Worm (Caenorhabditis elegans) whole organism, late embryonic: ENCODE results near the gene K10B4.3.

Experiments
- F13H6.1 ChIP-seq: sonication (generic microtip); optimal IDR thresholded peaks from 2 replicates; lab custom pipeline; 2016; ENCODE audit warnings: missing genetic modification characterization, missing compliant biosample characterization
- K02D7.2 ChIP-seq: sonication (generic microtip); optimal IDR thresholded peaks from 2 replicates; lab custom pipeline; 2017; ENCODE audit warnings: mild to moderate bottlenecking, missing genetic modification characterization, missing compliant biosample characterization
- K09A11.1 ChIP-seq: sonication (generic microtip); optimal IDR thresholded peaks from 2 replicates; lab custom pipeline; 2017; ENCODE audit warnings: antibody characterized with exemption, mild to moderate bottlenecking, missing genetic modification characterization, missing compliant biosample characterization; ENCODE audit not compliant: insufficient read depth
- ahr-1 ChIP-seq: sonication (generic microtip); optimal IDR thresholded peaks from 2 replicates; lab custom pipeline; 2016; ENCODE audit warnings: missing genetic modification characterization, missing compliant biosample characterization
- ceh-18 ChIP-seq: sonication (generic microtip); optimal IDR thresholded peaks from 2 replicates; lab custom pipeline; 2016; ENCODE audit warnings: missing genetic modification characterization, missing compliant biosample characterization
- ceh-22 ChIP-seq: sonication (generic microtip); optimal IDR thresholded peaks from 2 replicates; lab custom pipeline; 2017; ENCODE audit warnings: missing biosample characterization, missing genetic modification characterization
- ceh-34 ChIP-seq: sonication (generic microtip); optimal IDR thresholded peaks from 2 replicates; lab custom pipeline; 2016; ENCODE audit warnings: mild to moderate bottlenecking, missing genetic modification characterization, missing compliant biosample characterization
- ceh-45 ChIP-seq: fragments of 200-800 bp; sonication (Bioruptor generic); IDR thresholded peaks from 2 replicates; pipeline ENCODE4 v1.3.6; 2022; ENCODE audit warnings: missing genetic modification reagents, missing genetic modification characterization, missing compliant biosample characterization
- ceh-48 ChIP-seq: sonication (generic microtip); optimal IDR thresholded peaks from 2 replicates; lab custom pipeline; 2016; ENCODE audit warnings: missing genetic modification characterization, inconsistent platforms, missing compliant biosample characterization
- ceh-6 ChIP-seq: fragments of 200-800 bp; sonication (Bioruptor generic); optimal IDR thresholded peaks from 2 replicates; lab custom pipeline; 2018; ENCODE audit warnings: mild to moderate bottlenecking, missing genetic modification characterization, missing compliant biosample characterization
- ceh-9 ChIP-seq: sonication (generic microtip); optimal IDR thresholded peaks from 2 replicates; lab custom pipeline; 2016; ENCODE audit warnings: mild to moderate bottlenecking, missing genetic modification characterization, inconsistent platforms, missing compliant biosample characterization
- dmd-4 ChIP-seq: sonication (generic microtip); optimal IDR thresholded peaks from 2 replicates; lab custom pipeline; 2016; ENCODE audit warnings: borderline replicate concordance, missing genetic modification characterization, missing compliant biosample characterization
- ets-4 ChIP-seq: sonication (generic microtip); optimal IDR thresholded peaks from 2 replicates; lab custom pipeline; 2016; ENCODE audit warnings: missing genetic modification characterization, missing compliant biosample characterization
- fkh-6 ChIP-seq: sonication (generic microtip); optimal IDR thresholded peaks from 2 replicates; lab custom pipeline; 2016; ENCODE audit warnings: missing genetic modification characterization, missing compliant biosample characterization
- hlh-13 ChIP-seq: fragments of 200-800 bp; sonication (Bioruptor generic); optimal IDR thresholded peaks from 2 replicates; lab custom pipeline; 2018; ENCODE audit warnings: mild to moderate bottlenecking, missing genetic modification characterization, missing compliant biosample characterization
- hlh-15 ChIP-seq: sonication (generic microtip); optimal IDR thresholded peaks from 2 replicates; lab custom pipeline; 2016; ENCODE audit warnings: missing genetic modification characterization, missing compliant biosample characterization
- hlh-8 ChIP-seq: sonication (generic microtip); optimal IDR thresholded peaks from 2 replicates; lab custom pipeline; 2016; ENCODE audit warnings: missing genotype, missing genetic modification characterization, missing compliant biosample characterization
- lim-6 ChIP-seq: sonication (generic microtip); optimal IDR thresholded peaks from 2 replicates; lab custom pipeline; 2016; ENCODE audit warnings: missing genetic modification characterization, missing compliant biosample characterization
- lin-11 ChIP-seq: fragments of 200-800 bp; sonication (Bioruptor generic); optimal IDR thresholded peaks from 2 replicates; lab custom pipeline; 2018; ENCODE audit warnings: mild to moderate bottlenecking, missing genetic modification characterization, missing compliant biosample characterization
- madf-2 ChIP-seq: sonication (generic microtip); optimal IDR thresholded peaks from 2 replicates; lab custom pipeline; 2017; ENCODE audit warnings: missing genetic modification characterization, missing compliant biosample characterization
- npax-4 ChIP-seq: sonication (generic microtip); optimal IDR thresholded peaks from 2 replicates; lab custom pipeline; 2016; ENCODE audit warnings: missing genetic modification characterization, missing compliant biosample characterization
- pax-1 ChIP-seq: fragments of 150-350 bp; optimal IDR thresholded peaks from 2 replicates; lab custom pipeline; 2014; ENCODE audit warnings: missing biosample characterization, missing genetic modification characterization
- pha-2 ChIP-seq: sonication (generic microtip); optimal IDR thresholded peaks from 2 replicates; lab custom pipeline; 2017; ENCODE audit warnings: mild to moderate bottlenecking, missing genetic modification characterization, missing compliant biosample characterization
- pha-4 ChIP-seq: fragments of 150-350 bp; optimal IDR thresholded peaks from 2 replicates; lab custom pipeline; 2018; ENCODE audit warnings: missing biosample characterization, missing genetic modification reagents, missing genetic modification characterization
- ref-2 ChIP-seq: sonication (generic microtip); optimal IDR thresholded peaks from 2 replicates; lab custom pipeline; 2016; ENCODE audit warnings: missing genetic modification characterization, missing compliant biosample characterization
- rnt-1 ChIP-seq: sonication (generic microtip); optimal IDR thresholded peaks from 2 replicates; lab custom pipeline; 2016; ENCODE audit warnings: missing genetic modification characterization, missing compliant biosample characterization
- syd-9 ChIP-seq: sonication (generic microtip); optimal IDR thresholded peaks from 2 replicates; lab custom pipeline; 2016; ENCODE audit warnings: mild to moderate bottlenecking, missing genetic modification characterization, moderate library complexity, missing compliant biosample characterization
- tbx-2 ChIP-seq: sonication (generic microtip); optimal IDR thresholded peaks from 2 replicates; lab custom pipeline; 2016; ENCODE audit warnings: missing genetic modification characterization, missing compliant biosample characterization
- tbx-7 ChIP-seq: sonication (generic microtip); optimal IDR thresholded peaks from 2 replicates; lab custom pipeline; 2016; ENCODE audit warnings: missing genotype, missing genetic modification characterization, missing compliant biosample characterization
- ttx-3 ChIP-seq: sonication (generic microtip); optimal IDR thresholded peaks from 2 replicates; lab custom pipeline; 2016; ENCODE audit warnings: missing genetic modification reagents, missing genetic modification characterization, missing compliant biosample characterization
- unc-3 ChIP-seq, 2 experiments: fragments of 200-800 bp in 1 of 2; sonication (Bioruptor generic) in 1 of 2; sonication (generic microtip) in 1 of 2; conservative IDR thresholded peaks in 1 of 2; optimal IDR thresholded peaks in 1 of 2; 2 replicates each; pipeline versions ENCODE4 v1.3.6 to Lab custom; 2016 to 2022; ENCODE audit warnings: missing compliant biosample characterization in 2 of 2, missing genetic modification characterization in 2 of 2, missing genetic modification reagents in 1 of 2
- unc-42 ChIP-seq: sonication (generic microtip); optimal IDR thresholded peaks from 2 replicates; lab custom pipeline; 2016; ENCODE audit warnings: missing genotype, missing genetic modification characterization, missing compliant biosample characterization
- unc-86 ChIP-seq: sonication (generic microtip); optimal IDR thresholded peaks from 2 replicates; lab custom pipeline; 2016; ENCODE audit warnings: missing genetic modification characterization, missing compliant biosample characterization
- ztf-16 ChIP-seq: sonication (generic microtip); optimal IDR thresholded peaks from 2 replicates; lab custom pipeline; 2017; ENCODE audit warnings: missing genetic modification characterization, missing compliant biosample characterization

K10B4.3 gene

ce11 chrII:111267-111666 lies 9.8 kb downstream of the K10B4.3 start, which contains the start of gene C50D2.1:
C50D2.1 (plus strand) TSS chrII:111567.
- TF ChIP-seq K02D7.2 (tag; lab: Kevin White, UChicago) (no peak), fkh-6 (no peak), dmd-4 (tag; lab: Kevin White, UChicago) (no peak), syd-9 (no peak), hlh-8 (tag; lab: Kevin White, UChicago) (no peak), tbx-7 (tag; lab: Kevin White, UChicago) (no peak), F13H6.1 (tag; lab: Kevin White, UChicago) (no peak), ceh-9 (tag; lab: Kevin White, UChicago) (no peak), pax-1 (tag; lab: Kevin White, UChicago) (no peak), ahr-1 (tag; lab: Kevin White, UChicago) (no peak), ceh-34 (tag; lab: Kevin White, UChicago) (no peak), K09A11.1 (tag; lab: Kevin White, UChicago) (no peak), unc-86 (tag; lab: Kevin White, UChicago) (no peak), rnt-1 (no peak), lim-6 (tag; lab: Kevin White, UChicago) (no peak), ttx-3 (no peak), hlh-15 (tag; lab: Kevin White, UChicago) (no peak), lin-11 (tag; lab: Kevin White, UChicago) (no peak), madf-2 (tag; lab: Kevin White, UChicago) (no peak)

- TF ChIP-seq ceh-18 (tag; lab: Kevin White, UChicago): no peak
- no peak for TF ChIP-seq fkh-6
- TF ChIP-seq tbx-2 (tag; lab: Kevin White, UChicago): no peak
- TF ChIP-seq lin-11 (tag; lab: Kevin White, UChicago): no peak
- no peak for TF ChIP-seq tbx-7 (tag; lab: Kevin White, UChicago)
- TF ChIP-seq, all 69 proteins: peak for 0
Observed at ce11 chrII:108865-109264, 12.2 kb downstream of the K10B4.3 start, which contains the start of gene C50D2.2. C50D2.2 (plus strand) TSS chrII:109165.

- TF ChIP-seq ceh-48 (tag; lab: Kevin White, UChicago): no peak
- TF ChIP-seq ztf-16 (tag; lab: Kevin White, UChicago): no peak
- TF ChIP-seq unc-42: peak; percentile 54
Observed at ce11 chrII:107703-108102, 13.3 kb downstream of the K10B4.3 start.

- TF ChIP-seq hlh-15 (tag; lab: Kevin White, UChicago): no peak
- TF ChIP-seq ets-4 (tag; lab: Kevin White, UChicago): no peak
- TF ChIP-seq ahr-1 (tag; lab: Kevin White, UChicago): no peak
- TF ChIP-seq lim-6 (tag; lab: Kevin White, UChicago): no peak
- TF ChIP-seq ceh-6 (GFP tag; lab: Kevin White, UChicago): no peak
- TF ChIP-seq npax-4 (tag; lab: Kevin White, UChicago): no peak
- TF ChIP-seq ceh-45: no peak
- TF ChIP-seq ttx-3: no peak
- TF ChIP-seq ceh-22 (tag; lab: Kevin White, UChicago): no peak
- TF ChIP-seq hlh-13 (GFP tag; lab: Kevin White, UChicago): no peak
- TF ChIP-seq pha-4 (tag; lab: Kevin White, UChicago): no peak
- TF ChIP-seq ceh-9 (tag; lab: Kevin White, UChicago): no peak
- no peak for TF ChIP-seq ref-2 (tag; lab: Kevin White, UChicago)
- TF ChIP-seq unc-3 (GFP tag; conservative IDR thresholded peaks at IDR 0.05; lab: Robert Waterston, UW): no peak
- TF ChIP-seq unc-3 (tag; optimal IDR thresholded peaks at IDR 0.05; lab: Kevin White, UChicago): no peak
- no peak for TF ChIP-seq pha-2
Observed at ce11 chrII:105889-106288, 15.1 kb downstream of the K10B4.3 start, which contains the start of gene txt-1. txt-1 (plus strand) TSS chrII:106189.
